Fruit fly (Drosophila melanogaster) Kc167 (cell line): Measurements from ENCODE around the gene G9a.

Source experiments
- Myc ChIP-seq: fragments of >200 bp; optimal IDR thresholded peaks from 2 replicates; lab custom pipeline; 2017; ENCODE audit warnings: missing external identifiers
- Sin3A ChIP-seq: fragments of >200 bp; optimal IDR thresholded peaks from 2 replicates; lab custom pipeline; 2018; ENCODE audit warnings: missing external identifiers
- psq ChIP-seq: fragments of >200 bp; optimal IDR thresholded peaks from 2 replicates; lab custom pipeline; 2017; ENCODE audit warnings: missing external identifiers

- TF ChIP-seq Sin3A, result no peak
- no peak for TF ChIP-seq Myc (lab: Kevin White, UChicago)
- TF ChIP-seq psq (lab: Kevin White, UChicago), result no peak
Measured at dm6 chrX:265692-266091, 19.9 kb downstream of the G9a start.
